Fruit fly (Drosophila melanogaster) whole organism, pupa: Measurements from ENCODE around the gene Ndc80.

Experiments
- CG10348 ChIP-seq: fragments of 200-800 bp; sonication (Bioruptor generic); IDR thresholded peaks from 2 replicates; pipeline ENCODE4 v1.3.6; 2022; ENCODE audit warnings: missing biosample characterization, missing genetic modification characterization
- CG12605 ChIP-seq: fragments of 200-800 bp; sonication (Bioruptor generic); IDR thresholded peaks from 2 replicates; pipeline ENCODE4 v1.3.6; 2022; ENCODE audit warnings: missing biosample characterization, missing genetic modification characterization
- CG13204 ChIP-seq: fragments of 200-800 bp; sonication (Bioruptor generic); optimal IDR thresholded peaks from 2 replicates; lab custom pipeline; 2018; ENCODE audit warnings: missing biosample characterization, mild to moderate bottlenecking, missing genetic modification characterization, moderate library complexity
- CG14655 ChIP-seq: fragments of 200-800 bp; sonication (Bioruptor generic); optimal IDR thresholded peaks from 3 replicates; lab custom pipeline; 2017; ENCODE audit warnings: mild to moderate bottlenecking, missing biosample characterization, missing genetic modification reagents, missing genetic modification characterization
- CG15710 ChIP-seq: fragments of 200-800 bp; sonication (Bioruptor generic); optimal IDR thresholded peaks from 2 replicates; lab custom pipeline; 2018; ENCODE audit warnings: missing biosample characterization, mild to moderate bottlenecking, missing genetic modification characterization, moderate library complexity
- CG17806 ChIP-seq: fragments of 200-800 bp; sonication (Bioruptor generic); optimal IDR thresholded peaks from 2 replicates; lab custom pipeline; 2018; ENCODE audit warnings: missing biosample characterization, mild to moderate bottlenecking, missing genetic modification characterization, moderate library complexity
- CG32121 ChIP-seq: fragments of 200-800 bp; sonication (Bioruptor generic); IDR thresholded peaks from 2 replicates; pipeline ENCODE4 v1.3.6; 2022; ENCODE audit warnings: missing biosample characterization, missing genetic modification characterization
- CG34367 ChIP-seq: fragments of 200-800 bp; sonication (Bioruptor generic); optimal IDR thresholded peaks from 2 replicates; lab custom pipeline; 2018; ENCODE audit warnings: missing biosample characterization, mild to moderate bottlenecking, missing genetic modification characterization
- CG4496 ChIP-seq: fragments of 200-800 bp; sonication (Bioruptor generic); IDR thresholded peaks from 3 replicates; pipeline ENCODE4 v1.3.6; 2022; ENCODE audit warnings: missing biosample characterization, missing genetic modification characterization
- CG8159 ChIP-seq: fragments of 200-800 bp; sonication (Bioruptor generic); optimal IDR thresholded peaks from 3 replicates; lab custom pipeline; 2018; ENCODE audit warnings: missing biosample characterization, mild to moderate bottlenecking, missing genetic modification characterization, moderate library complexity
- CG8301 ChIP-seq: fragments of 200-800 bp; sonication (Bioruptor generic); optimal IDR thresholded peaks from 2 replicates; lab custom pipeline; 2018; ENCODE audit warnings: missing biosample characterization, mild to moderate bottlenecking, missing genetic modification characterization
- CG9948 ChIP-seq: fragments of 200-800 bp; sonication (Bioruptor generic); optimal IDR thresholded peaks from 2 replicates; lab custom pipeline; 2018; ENCODE audit warnings: missing biosample characterization, mild to moderate bottlenecking, missing genetic modification characterization, moderate library complexity
- D1 ChIP-seq: fragments of 200-800 bp; sonication (Bioruptor generic); optimal IDR thresholded peaks from 2 replicates; lab custom pipeline; 2018; ENCODE audit warnings: missing biosample characterization, mild to moderate bottlenecking, missing genetic modification characterization, moderate library complexity
- EcR ChIP-seq: fragments of 200-800 bp; sonication (Bioruptor generic); optimal IDR thresholded peaks from 3 replicates; lab custom pipeline; 2019; ENCODE audit warnings: missing biosample characterization, missing genetic modification characterization, mild to moderate bottlenecking, moderate library complexity, missing genetic modification reagents
- Ets98B ChIP-seq: fragments of 200-800 bp; sonication (Bioruptor generic); IDR thresholded peaks from 2 replicates; pipeline ENCODE4 v1.3.6; 2022; ENCODE audit warnings: missing biosample characterization, missing genetic modification characterization
- Pif1A ChIP-seq: fragments of 200-800 bp; sonication (Bioruptor generic); optimal IDR thresholded peaks from 3 replicates; lab custom pipeline; 2016; ENCODE audit warnings: missing biosample characterization, missing genetic modification characterization
- Pif1B ChIP-seq: fragments of 200-800 bp; sonication (Bioruptor generic); optimal IDR thresholded peaks from 3 replicates; lab custom pipeline; 2016; ENCODE audit warnings: missing biosample characterization, missing genetic modification characterization
- Snoo ChIP-seq: fragments of 200-800 bp; sonication (Bioruptor generic); optimal IDR thresholded peaks from 3 replicates; lab custom pipeline; 2017; ENCODE audit warnings: missing biosample characterization, mild to moderate bottlenecking, missing genetic modification characterization, inconsistent platforms
- fd96Ca ChIP-seq: fragments of 200-800 bp; sonication (Bioruptor generic); IDR thresholded peaks from 3 replicates; pipeline ENCODE4 v1.3.6; 2022; ENCODE audit warnings: missing biosample characterization, missing genetic modification characterization
- gl ChIP-seq: fragments of 200-800 bp; sonication (Bioruptor generic); optimal IDR thresholded peaks from 2 replicates; lab custom pipeline; 2018; ENCODE audit warnings: missing biosample characterization, mild to moderate bottlenecking, missing genetic modification characterization
- rn ChIP-seq: fragments of 200-800 bp; sonication (Bioruptor generic); IDR thresholded peaks from 2 replicates; pipeline ENCODE4 v1.3.6; 2022; ENCODE audit warnings: missing biosample characterization, missing genetic modification characterization

The Ndc80 gene

dm6 chrX:13625080-13625723, 13.3 kb upstream of the Ndc80 start:
- no peak for TF ChIP-seq CG14655 (GFP tag; lab: Kevin White, UChicago)
- TF ChIP-seq EcR (GFP tag; lab: Kevin White, UChicago), result no peak
- TF ChIP-seq CG13204 (GFP tag; lab: Kevin White, UChicago), result peak; percentile 91
- TF ChIP-seq CG9948 (tag; lab: Kevin White, UChicago), result no peak
- peak; percentile 10; the same call in 1 of the 2 replicates for TF ChIP-seq CG32121
- TF ChIP-seq CG4496, result peak; percentile 54; the same call in 1 of the 3 replicates
- TF ChIP-seq CG34367 (tag; lab: Kevin White, UChicago), result no peak

dm6 chrX:13624334-13625079, 12.6 kb upstream of the Ndc80 start, which contains the start of the genes CG2691 and NFAT:
Gene CG2691, minus strand, starts transcription at chrX:13624408.
Gene NFAT, plus strand, starts transcription at chrX:13624745.
- no peak for TF ChIP-seq Snoo
- no peak for TF ChIP-seq CG34367 (tag; lab: Kevin White, UChicago)
- TF ChIP-seq CG17806, result no peak
- no peak for TF ChIP-seq Pif1A (GFP tag; lab: Kevin White, UChicago)
- no peak for TF ChIP-seq CG9948 (tag; lab: Kevin White, UChicago)
- TF ChIP-seq CG8159 (tag; lab: Kevin White, UChicago), result peak; percentile 18
- TF ChIP-seq Pif1B (GFP tag; lab: Kevin White, UChicago), result peak; percentile 2
- TF ChIP-seq CG13204 (GFP tag; lab: Kevin White, UChicago), result no peak
- TF ChIP-seq rn, result no peak
- 0 out of 2 replicates have a peak, but pooled peaks have one; percentile 8 for TF ChIP-seq CG32121
- no peak for TF ChIP-seq CG8301 (tag; lab: Kevin White, UChicago)
- no peak; the same call in 2 of the 3 replicates for TF ChIP-seq fd96Ca
- TF ChIP-seq D1, result no peak
- TF ChIP-seq CG10348, result no peak
- TF ChIP-seq CG12605 (GFP tag; lab: Robert Waterston, UW), result 0 out of 2 replicates have a peak, but pooled peaks have one; percentile 42
- no peak for TF ChIP-seq CG14655 (GFP tag; lab: Kevin White, UChicago)
- TF ChIP-seq CG4496, result no peak
- TF ChIP-seq CG15710 (tag; lab: Kevin White, UChicago), result peak; percentile 25
- no peak for TF ChIP-seq Ets98B (GFP tag; lab: Robert Waterston, UW)
- TF ChIP-seq EcR (GFP tag; lab: Kevin White, UChicago), result peak; percentile 25
- TF ChIP-seq gl, result peak; percentile 34

dm6 chrX:13616417-13617050, 4.7 kb upstream of the Ndc80 start, which contains the start of the genes tth and Tango2:
Gene tth, minus strand, starts transcription at chrX:13616586.
Gene Tango2, plus strand, starts transcription at chrX:13616989.
- TF ChIP-seq CG34367 (tag; lab: Kevin White, UChicago), result peak; percentile 76
- TF ChIP-seq CG12605 (GFP tag; lab: Robert Waterston, UW), result peak; percentile 76
- peak; percentile 85 for TF ChIP-seq Pif1B (GFP tag; lab: Kevin White, UChicago)
- no peak for TF ChIP-seq EcR (GFP tag; lab: Kevin White, UChicago)
- 0 out of 2 replicates have a peak, but pooled peaks have one; percentile 35 for TF ChIP-seq rn
- TF ChIP-seq CG8301 (tag; lab: Kevin White, UChicago), result peak; percentile 66
- no peak for TF ChIP-seq CG13204 (GFP tag; lab: Kevin White, UChicago)
- peak; percentile 87 for TF ChIP-seq CG4496
- peak; percentile 81 for TF ChIP-seq CG15710 (tag; lab: Kevin White, UChicago)
- TF ChIP-seq CG10348, result 0 out of 2 replicates have a peak, but pooled peaks have one; percentile 16
- TF ChIP-seq Ets98B (GFP tag; lab: Robert Waterston, UW), result peak; percentile 88
- TF ChIP-seq D1, result no peak
- TF ChIP-seq fd96Ca, result peak; percentile 63; the same call in 2 of the 3 replicates
- peak; percentile 67 for TF ChIP-seq CG8159 (tag; lab: Kevin White, UChicago)
- TF ChIP-seq Snoo, result peak; percentile 88
- peak; percentile 90 for TF ChIP-seq CG32121
- no peak for TF ChIP-seq Pif1A (GFP tag; lab: Kevin White, UChicago)
- TF ChIP-seq CG14655 (GFP tag; lab: Kevin White, UChicago), result no peak
- TF ChIP-seq CG17806, result peak; percentile 68
- peak; percentile 31 for TF ChIP-seq gl
- peak; percentile 71 for TF ChIP-seq CG9948 (tag; lab: Kevin White, UChicago)

- no peak for TF ChIP-seq rn
- peak; percentile 23; the same call in 1 of the 2 replicates for TF ChIP-seq Ets98B (GFP tag; lab: Robert Waterston, UW)
- TF ChIP-seq CG17806, result no peak
- TF ChIP-seq CG12605 (GFP tag; lab: Robert Waterston, UW), result peak; percentile 21; the same call in 1 of the 2 replicates
- peak; percentile 38 for TF ChIP-seq gl
- TF ChIP-seq CG32121, result peak; percentile 11; the same call in 1 of the 2 replicates
- TF ChIP-seq, all 21 proteins: peak for 4
Observed at dm6 chrX:13615992-13616391, 4.1 kb upstream of the Ndc80 start.

- TF ChIP-seq CG8301 (tag; lab: Kevin White, UChicago) (no peak), CG10348 (no peak), EcR (GFP tag; lab: Kevin White, UChicago) (no peak), CG14655 (GFP tag; lab: Kevin White, UChicago) (no peak), CG17806 (no peak), gl (no peak), D1 (no peak), CG12605 (GFP tag; lab: Robert Waterston, UW) (no peak), CG13204 (GFP tag; lab: Kevin White, UChicago) (no peak), Pif1B (GFP tag; lab: Kevin White, UChicago) (no peak), CG9948 (tag; lab: Kevin White, UChicago) (no peak), CG15710 (tag; lab: Kevin White, UChicago) (no peak), CG4496 (no peak), fd96Ca (no peak), Pif1A (GFP tag; lab: Kevin White, UChicago) (no peak), rn (no peak), Ets98B (GFP tag; lab: Robert Waterston, UW) (no peak), CG34367 (tag; lab: Kevin White, UChicago) (no peak), CG32121 (no peak), Snoo (no peak)
- TF ChIP-seq, all 21 proteins: peak for 0
Observed at dm6 chrX:13605942-13606491, 5.8 kb downstream of the Ndc80 start.
